Worm (Caenorhabditis elegans) whole organism, L3 larva: ENCODE measurements around the gene F52H2.5.

Experiments used
- egl-27 ChIP-seq: sonication (generic microtip); optimal IDR thresholded peaks from 4 replicates; lab custom pipeline; 2017; ENCODE audit warnings: missing biosample characterization, missing genetic modification reagents, missing genetic modification characterization
- lin-39 ChIP-seq: fragments of 150-350 bp; optimal IDR thresholded peaks from 2 replicates; lab custom pipeline; 2018; ENCODE audit warnings: missing biosample characterization, missing genetic modification reagents, missing genetic modification characterization
- unc-39 ChIP-seq: sonication (generic microtip); optimal IDR thresholded peaks from 4 replicates; lab custom pipeline; 2017; ENCODE audit warnings: missing biosample characterization, missing genetic modification characterization
- ztf-4 ChIP-seq: fragments of 150-350 bp; optimal IDR thresholded peaks from 2 replicates; lab custom pipeline; 2014; ENCODE audit warnings: missing biosample characterization, missing genetic modification characterization

DNA sequence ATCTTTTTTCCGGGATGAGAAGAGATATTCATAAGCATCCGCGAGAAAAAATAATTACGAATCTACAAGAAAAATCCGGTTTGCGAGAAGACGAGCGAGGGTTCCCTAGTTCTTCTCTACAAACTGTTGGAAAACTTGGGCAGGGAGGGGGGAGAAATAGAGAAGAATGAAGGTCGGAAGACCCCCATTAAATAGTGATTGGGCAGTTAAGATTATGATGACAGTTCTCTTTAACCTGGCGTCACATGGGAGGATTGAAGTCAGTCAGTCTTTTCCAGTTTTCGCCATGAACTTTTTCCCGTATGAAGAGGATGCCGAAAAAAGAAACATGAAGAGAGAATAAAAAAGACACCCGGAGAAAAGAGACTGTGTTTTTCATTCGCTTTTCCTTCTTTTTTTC is 30.9 kb upstream of the F52H2.5 start:
- no peak for TF ChIP-seq lin-39 (tag; lab: Kevin White, UChicago)
- TF ChIP-seq egl-27 (tag; lab: Kevin White, UChicago) = no peak
- no peak for TF ChIP-seq ztf-4 (tag; lab: Kevin White, UChicago)
- no peak for TF ChIP-seq unc-39 (tag; lab: Kevin White, UChicago)
